Comparison of ENCODE assay signal across 3 worm cellular contexts in genomic region chrX:2819747-2820146, ce11.
TF ChIP-seq lines count a peak whose summit lies in the region.

No protein-coding gene starts in this region.

TF ChIP-seq in whole organism, L1 larva, 84 proteins besides CTCF, POLR2A, EP300 and RAD21:
- TF ChIP-seq ztf-4 (tag; optimal IDR thresholded peaks at IDR 0.05; lab: Kevin White, UChicago) (peak; percentile 26), nhr-77 (tag; optimal IDR thresholded peaks at IDR 0.05; lab: Kevin White, UChicago) (no peak), nhr-47 (tag; optimal IDR thresholded peaks at IDR 0.05; lab: Kevin White, UChicago) (peak; percentile 48), efl-3 (GFP tag; optimal IDR thresholded peaks at IDR 0.05; lab: Kevin White, UChicago) (no peak), hlh-4 (tag; optimal IDR thresholded peaks at IDR 0.05; lab: Kevin White, UChicago) (peak; percentile 58), fkh-8 (tag; optimal IDR thresholded peaks at IDR 0.05; lab: Kevin White, UChicago) (peak; percentile 90), nhr-71 (tag; optimal IDR thresholded peaks at IDR 0.05; lab: Kevin White, UChicago) (peak; percentile 70), lin-14 (GFP tag; optimal IDR thresholded peaks at IDR 0.05; lab: Kevin White, UChicago) (peak; percentile 29), sox-4 (tag; optimal IDR thresholded peaks at IDR 0.05; lab: Kevin White, UChicago) (peak; percentile 45)

TF ChIP-seq in whole organism, L2 larva, 48 proteins besides CTCF, POLR2A, EP300 and RAD21:
- TF ChIP-seq mdl-1 (tag; optimal IDR thresholded peaks at IDR 0.05; lab: Kevin White, UChicago) (no peak), aly-2 (tag; optimal IDR thresholded peaks at IDR 0.05; lab: Kevin White, UChicago) (no peak), lsy-2 (tag; optimal IDR thresholded peaks at IDR 0.05; lab: Kevin White, UChicago) (peak in 1 of 2 experiments; percentile 26), blmp-1 (tag; optimal IDR thresholded peaks at IDR 0.05; lab: Kevin White, UChicago; ENCODE audit: insufficient read depth) (no peak), crh-2 (tag; optimal IDR thresholded peaks at IDR 0.05; lab: Kevin White, UChicago) (no peak), ceh-16 (tag; optimal IDR thresholded peaks at IDR 0.05; lab: Kevin White, UChicago) (no peak), ztf-1 (GFP tag; conservative IDR thresholded peaks at IDR 0.05; lab: Robert Waterston, UW) (no peak), C34F6.9 (tag; optimal IDR thresholded peaks at IDR 0.05; lab: Kevin White, UChicago) (peak; percentile 27), nhr-11 (tag; optimal IDR thresholded peaks at IDR 0.05; lab: Kevin White, UChicago) (no peak), nhr-10 (tag; optimal IDR thresholded peaks at IDR 0.05; lab: Kevin White, UChicago) (no peak), nhr-6 (tag; optimal IDR thresholded peaks at IDR 0.05; lab: Kevin White, UChicago) (peak; percentile 10), lin-11 (tag; optimal IDR thresholded peaks at IDR 0.05; lab: Kevin White, UChicago) (peak; percentile 20), nhr-237 (tag; optimal IDR thresholded peaks at IDR 0.05; lab: Kevin White, UChicago) (no peak), Y55F3AM.14 (GFP tag; optimal IDR thresholded peaks at IDR 0.05; lab: Kevin White, UChicago) (no peak)

TF ChIP-seq in whole organism, L4 larva, 104 proteins besides CTCF, POLR2A, EP300 and RAD21:
- TF ChIP-seq ceh-82 (tag; optimal IDR thresholded peaks at IDR 0.05; lab: Kevin White, UChicago) (no peak), aha-1 (tag; lab: Kevin White, UChicago) (peak; percentile 64), fkh-10 (GFP tag; optimal IDR thresholded peaks at IDR 0.05; lab: Kevin White, UChicago) (peak; percentile 7), nhr-11 (tag; optimal IDR thresholded peaks at IDR 0.05; lab: Kevin White, UChicago) (peak; percentile 49)

Comparison
In these comparisons a context has a peak if more than half of its experiments do, and no peak if none do; other contexts are left out.
1. Of the 29 proteins assayed by ChIP-seq in both whole organism, L4 larva and whole organism, L1 larva: peak only in whole organism, L4 larva: aha-1, fkh-10 and nhr-11; only in whole organism, L1 larva: none; in both: none; in neither: 26.